Worm (Caenorhabditis elegans): ENCODE measurements around the gene F29B9.8.
A peak's percentile ranks its signal among the peaks of the same experiment; 100 is the strongest.

The F29B9.8 gene

ce11 chrIV:4665079-4665478 lies 17.6 kb downstream of the F29B9.8 start, which contains the start of gene F29B9.1:
Gene F29B9.1, plus strand, starts transcription at chrIV:4665379.
- TF ChIP-seq jun-1 (tag; optimal IDR thresholded peaks at IDR 0.05): no peak
- peak; percentile 17 for TF ChIP-seq pha-4 (tag; optimal IDR thresholded peaks at IDR 0.05)

- peak; percentile 40 for TF ChIP-seq elt-1 (tag; optimal IDR thresholded peaks at IDR 0.05)
- peak; percentile 63 for TF ChIP-seq lin-39 (tag; optimal IDR thresholded peaks at IDR 0.05)
- TF ChIP-seq nhr-76 (tag; optimal IDR thresholded peaks at IDR 0.05): no peak
- TF ChIP-seq ZK546.5 (tag; optimal IDR thresholded peaks at IDR 0.05): no peak
- TF ChIP-seq nhr-67 (tag; optimal IDR thresholded peaks at IDR 0.05): no peak
- no peak for TF ChIP-seq lsy-12 (tag; optimal IDR thresholded peaks at IDR 0.05)
- peak; percentile 4 for TF ChIP-seq nfya-1 (tag; optimal IDR thresholded peaks at IDR 0.05; ENCODE audit: insufficient read depth)
- TF ChIP-seq hmg-11 (tag; optimal IDR thresholded peaks at IDR 0.05): peak; percentile 5
These were observed 19.9 kb downstream of the F29B9.8 start for ce11 chrIV:4667383-4667782.

- no peak for TF ChIP-seq egl-5 (tag; optimal IDR thresholded peaks at IDR 0.05)
- TF ChIP-seq mdl-1 (tag; optimal IDR thresholded peaks at IDR 0.05): no peak
- TF ChIP-seq nhr-11 (tag; optimal IDR thresholded peaks at IDR 0.05): no peak
- TF ChIP-seq mml-1 (tag; optimal IDR thresholded peaks at IDR 0.05): no peak
These were observed 20.4 kb downstream of the F29B9.8 start for ce11 chrIV:4667835-4668234.

- TF ChIP-seq pha-4 (tag; optimal IDR thresholded peaks at IDR 0.05) (no peak), ZK546.5 (tag; optimal IDR thresholded peaks at IDR 0.05) (no peak), ceh-82 (tag; optimal IDR thresholded peaks at IDR 0.05) (no peak), egl-5 (tag; optimal IDR thresholded peaks at IDR 0.05) (no peak), ceh-28 (tag; optimal IDR thresholded peaks at IDR 0.05) (no peak), fkh-10 (GFP tag; optimal IDR thresholded peaks at IDR 0.05) (no peak), nhr-77 (tag; optimal IDR thresholded peaks at IDR 0.05) (no peak), eor-1 (tag; optimal IDR thresholded peaks at IDR 0.05) (no peak), sea-2 (GFP tag; optimal IDR thresholded peaks at IDR 0.05) (no peak), unc-62 (GFP tag; optimal IDR thresholded peaks at IDR 0.05) (no peak), elt-3 (tag; optimal IDR thresholded peaks at IDR 0.05) (no peak)
These were observed 21.8 kb downstream of the F29B9.8 start, which contains the start of gene F29B9.12 for ce11 chrIV:4669242-4669641. Gene F29B9.12, plus strand, starts transcription at chrIV:4669542.

ce11 chrIV:4673332-4673731 lies 25.8 kb downstream of the F29B9.8 start:
- TF ChIP-seq R02D3.7 (tag; optimal IDR thresholded peaks at IDR 0.05) (no peak), nhr-77 (tag; optimal IDR thresholded peaks at IDR 0.05) (no peak), lin-15B (tag; optimal IDR thresholded peaks at IDR 0.05) (no peak), skn-1 (tag; optimal IDR thresholded peaks at IDR 0.05) (no peak), pha-4 (tag; optimal IDR thresholded peaks at IDR 0.05) (no peak), nhr-28 (tag; optimal IDR thresholded peaks at IDR 0.05) (no peak), nhr-25 (tag; optimal IDR thresholded peaks at IDR 0.05) (no peak), elt-1 (tag; optimal IDR thresholded peaks at IDR 0.05) (no peak), ceh-28 (tag; optimal IDR thresholded peaks at IDR 0.05) (no peak), nhr-12 (tag; optimal IDR thresholded peaks at IDR 0.05) (no peak), mdl-1 (tag; optimal IDR thresholded peaks at IDR 0.05) (no peak), jun-1 (tag; optimal IDR thresholded peaks at IDR 0.05) (no peak), ztf-4 (tag; optimal IDR thresholded peaks at IDR 0.05) (no peak), nhr-11 (tag; optimal IDR thresholded peaks at IDR 0.05) (no peak), tbx-2 (tag; optimal IDR thresholded peaks at IDR 0.05) (no peak)

ce11 chrIV:4674322-4674721 lies 26.8 kb downstream of the F29B9.8 start:
- TF ChIP-seq nfya-1 (tag; optimal IDR thresholded peaks at IDR 0.05; ENCODE audit: insufficient read depth) (no peak), pha-4 (tag; optimal IDR thresholded peaks at IDR 0.05) (peak; percentile 26), elt-3 (tag; optimal IDR thresholded peaks at IDR 0.05) (no peak), fkh-10 (GFP tag; optimal IDR thresholded peaks at IDR 0.05) (no peak)

ce11 chrIV:4678718-4679117 lies 31.2 kb downstream of the F29B9.8 start, which contains the start of gene kin-36:
Gene kin-36, plus strand, starts transcription at chrIV:4679018.
- TF ChIP-seq ama-1 (optimal IDR thresholded peaks at IDR 0.05): no peak
